Worm (Caenorhabditis elegans): ENCODE data around the gene W02D7.4.

DNA sequence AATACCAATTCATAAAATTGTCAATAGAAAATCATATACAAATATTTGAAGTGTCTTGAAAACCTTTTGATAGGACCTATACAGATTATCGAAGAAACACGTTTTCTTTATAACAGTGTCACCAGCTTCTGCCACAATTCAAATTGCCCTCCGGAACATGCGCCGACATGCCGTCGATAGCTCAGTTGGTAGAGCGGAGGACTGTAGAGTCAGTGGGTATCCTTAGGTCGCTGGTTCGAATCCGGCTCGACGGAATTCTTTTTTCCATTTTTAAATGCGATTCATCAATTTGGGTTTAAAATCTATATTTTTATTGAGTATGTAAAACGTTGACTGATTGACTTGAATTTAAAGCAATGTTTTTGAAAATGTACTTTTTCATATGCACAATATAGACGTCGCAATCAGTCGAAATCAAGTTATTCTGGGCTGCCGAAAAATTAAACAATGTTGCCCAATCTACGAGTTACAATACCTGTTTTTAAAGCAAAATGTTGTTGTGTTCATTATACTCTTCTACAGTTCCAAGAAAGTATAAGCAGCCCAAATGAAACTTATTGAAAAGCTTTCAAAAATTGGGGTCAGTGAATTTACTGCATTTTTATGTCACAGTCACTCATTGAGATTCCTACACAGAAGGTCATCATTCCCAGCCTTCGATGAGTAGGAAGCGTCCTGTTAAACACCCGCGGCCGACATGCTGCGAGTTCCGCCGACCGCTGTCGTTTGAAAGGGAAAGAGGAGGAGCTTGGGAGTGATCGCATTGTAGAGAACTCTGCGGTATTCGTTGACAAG lies 49.9 kb downstream of the W02D7.4 start:
- TF ChIP-seq him-1 (tag; optimal IDR thresholded peaks at IDR 0.05) (no peak), W03F9.2 (tag; optimal IDR thresholded peaks at IDR 0.05) (peak; percentile 47)
